Fruit fly (Drosophila melanogaster): Measurements from ENCODE around the gene Glyp.

Gene Glyp

DNA sequence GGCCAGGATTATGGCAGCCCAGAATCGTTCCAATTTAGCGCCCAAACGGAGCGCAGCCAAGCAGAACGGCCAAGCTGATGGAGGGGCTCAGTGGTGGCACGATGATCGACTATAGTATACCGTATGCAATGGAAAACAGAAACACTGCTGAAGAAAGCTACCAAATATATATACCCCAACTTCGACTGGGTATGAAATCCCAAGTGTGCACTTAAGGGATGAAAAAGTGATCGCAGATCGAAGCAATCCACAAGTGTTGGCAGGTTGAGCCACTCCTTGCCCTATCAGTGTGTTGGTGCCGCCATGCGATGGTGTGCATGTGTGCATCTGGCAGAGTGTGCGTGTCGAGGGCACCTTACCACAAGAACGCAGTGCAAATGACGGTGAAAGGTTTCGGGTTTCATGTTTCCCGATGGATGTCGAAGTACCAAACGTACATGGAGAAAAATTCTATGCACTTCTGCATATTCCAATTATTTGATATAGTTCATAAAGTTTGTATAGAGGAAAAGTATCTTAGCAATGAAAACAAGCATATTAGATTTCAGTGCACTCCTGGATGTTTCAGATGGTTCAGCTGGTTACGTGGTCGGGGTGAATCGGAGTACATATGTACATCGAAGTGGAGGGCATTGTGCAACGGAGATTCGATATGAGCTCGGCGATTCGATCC is 51.5 kb downstream of the Glyp start (continued):
- TF ChIP-seq CG12769 (tag; optimal IDR thresholded peaks at IDR 0.05) (no peak), CG1233 (GFP tag; optimal IDR thresholded peaks at IDR 0.05) (no peak), sim (GFP tag; IDR thresholded peaks at IDR 0.05) (no peak), CG3065 (GFP tag; optimal IDR thresholded peaks at IDR 0.05) (no peak), ewg (GFP tag; optimal IDR thresholded peaks at IDR 0.05) (no peak), CG34376 (GFP tag; optimal IDR thresholded peaks at IDR 0.05) (no peak), Hmx (GFP tag; optimal IDR thresholded peaks at IDR 0.05) (no peak), CTCF (GFP tag; optimal IDR thresholded peaks at IDR 0.05) (no peak), kay (GFP tag; optimal IDR thresholded peaks at IDR 0.05) (no peak), tup (GFP tag; optimal IDR thresholded peaks at IDR 0.05) (no peak), CG11504 (tag; optimal IDR thresholded peaks at IDR 0.05) (no peak), cwo (GFP tag; optimal IDR thresholded peaks at IDR 0.05) (no peak), Sin3A (optimal IDR thresholded peaks at IDR 0.05) (no peak), Dek (tag; optimal IDR thresholded peaks at IDR 0.05) (no peak), sr (GFP tag; IDR thresholded peaks at IDR 0.05) (no peak), Mad (GFP tag; optimal IDR thresholded peaks at IDR 0.05) (no peak), Dll (GFP tag; IDR thresholded peaks at IDR 0.05; ENCODE audit: partially characterized antibody) (no peak), CG5953 (GFP tag; IDR thresholded peaks at IDR 0.05) (no peak), mirr (GFP tag; optimal IDR thresholded peaks at IDR 0.05) (no peak), usp (GFP tag; optimal IDR thresholded peaks at IDR 0.05) (no peak), CG33557 (GFP tag; optimal IDR thresholded peaks at IDR 0.05) (peak; percentile 1), esg (GFP tag; conservative IDR thresholded peaks at IDR 0.05) (no peak), CG6689 (GFP tag; IDR thresholded peaks at IDR 0.05) (no peak), CG4404 (GFP tag; IDR thresholded peaks at IDR 0.05) (no peak), en (GFP tag; optimal IDR thresholded peaks at IDR 0.05) (no peak), MTF-1 (GFP tag; optimal IDR thresholded peaks at IDR 0.05; ENCODE audit: borderline replicate concordance) (no peak), eve (GFP tag; optimal IDR thresholded peaks at IDR 0.05) (no peak), Bgb (GFP tag; IDR thresholded peaks at IDR 0.05; ENCODE audit: partially characterized antibody) (peak; percentile 42; the same call in 1 of the 2 replicates), ac (GFP tag; optimal IDR thresholded peaks at IDR 0.05) (no peak), maf-S (GFP tag; optimal IDR thresholded peaks at IDR 0.05) (no peak), luna (GFP tag; optimal IDR thresholded peaks at IDR 0.05) (no peak), CG7372 (GFP tag; IDR thresholded peaks at IDR 0.05) (no peak), CG9932 (GFP tag; IDR thresholded peaks at IDR 0.05) (no peak), Dip3 (GFP tag; optimal IDR thresholded peaks at IDR 0.05) (no peak), ato (GFP tag; IDR thresholded peaks at IDR 0.05; ENCODE audit: partially characterized antibody) (0 out of 2 replicates have a peak, but pooled peaks have one; percentile 15), tap (tag; optimal IDR thresholded peaks at IDR 0.05) (no peak), CG10959 (GFP tag; IDR thresholded peaks at IDR 0.05) (no peak), gro (GFP tag; optimal IDR thresholded peaks at IDR 0.05) (no peak), CG11085 (GFP tag; IDR thresholded peaks at IDR 0.05) (no peak), slou (GFP tag; optimal IDR thresholded peaks at IDR 0.05) (no peak), stc (GFP tag; IDR thresholded peaks at IDR 0.05) (no peak), scrt (GFP tag; optimal IDR thresholded peaks at IDR 0.05) (no peak), dmrt11E (tag; optimal IDR thresholded peaks at IDR 0.05) (no peak), CG30431 (GFP tag; optimal IDR thresholded peaks at IDR 0.05) (no peak), Gsc (GFP tag; IDR thresholded peaks at IDR 0.05) (no peak), zfh2 (GFP tag; optimal IDR thresholded peaks at IDR 0.05) (no peak), CG2678 (tag; optimal IDR thresholded peaks at IDR 0.05) (no peak), Ets97D (GFP tag; optimal IDR thresholded peaks at IDR 0.05) (no peak), CG13624 (GFP tag; optimal IDR thresholded peaks at IDR 0.05) (no peak), Max (GFP tag; optimal IDR thresholded peaks at IDR 0.05) (no peak), Atf-2 (GFP tag; optimal IDR thresholded peaks at IDR 0.05) (no peak), amos (GFP tag; IDR thresholded peaks at IDR 0.05; ENCODE audit: partially characterized antibody) (peak; percentile 21; the same call in 1 of the 2 replicates)
